Fruit fly (Drosophila melanogaster): ENCODE measurements around the gene Der-1.

The Der-1 gene

dm6 chr2L:1980708-1981339 is 7.1 kb downstream of the Der-1 start, which contains the start of the genes CG15356 and CG15362:
Gene CG15356 (minus strand): TSS chr2L:1980755.
Gene CG15362 (plus strand): TSS chr2L:1981176.
- peak; percentile 48 for TF ChIP-seq woc (GFP tag; optimal IDR thresholded peaks at IDR 0.05)
- peak; percentile 39 for TF ChIP-seq CG9705 (GFP tag; optimal IDR thresholded peaks at IDR 0.05)
- TF ChIP-seq sage (GFP tag; optimal IDR thresholded peaks at IDR 0.05) = peak; percentile 77
- peak; percentile 13 for TF ChIP-seq fru (GFP tag; optimal IDR thresholded peaks at IDR 0.05)
- TF ChIP-seq CG32264 (GFP tag; optimal IDR thresholded peaks at IDR 0.05) = peak; percentile 14
- TF ChIP-seq Dfd (GFP tag; optimal IDR thresholded peaks at IDR 0.05) = no peak
- no peak for TF ChIP-seq Vsx2 (GFP tag; optimal IDR thresholded peaks at IDR 0.05; ENCODE audit: partially characterized antibody)
- no peak for TF ChIP-seq dl (GFP tag; optimal IDR thresholded peaks at IDR 0.05; ENCODE audit: insufficient read depth in 1 of 2, partially characterized antibody in 2 of 2)
- no peak for TF ChIP-seq dmrt93B (GFP tag; optimal IDR thresholded peaks at IDR 0.05)
- TF ChIP-seq lola (GFP tag; optimal IDR thresholded peaks at IDR 0.05) = no peak
- TF ChIP-seq h (GFP tag; optimal IDR thresholded peaks at IDR 0.05) = peak; percentile 57
- no peak for TF ChIP-seq Dif (GFP tag; optimal IDR thresholded peaks at IDR 0.05; ENCODE audit: partially characterized antibody)
- peak; percentile 6 for TF ChIP-seq rgr (GFP tag; optimal IDR thresholded peaks at IDR 0.05)
- TF ChIP-seq Hr83 (GFP tag; optimal IDR thresholded peaks at IDR 0.05; ENCODE audit: poor library complexity, severe bottlenecking) = peak; percentile 63
- peak; percentile 25 for TF ChIP-seq Sp1 (GFP tag; optimal IDR thresholded peaks at IDR 0.05)
- TF ChIP-seq HLH106 (tag; optimal IDR thresholded peaks at IDR 0.05) = peak; percentile 42
- TF ChIP-seq pan (optimal IDR thresholded peaks at IDR 0.05) = no peak
- peak in 1 of 2 experiments; percentile 31 for TF ChIP-seq foxo (GFP tag; optimal IDR thresholded peaks at IDR 0.05)
- TF ChIP-seq N (GFP tag; optimal IDR thresholded peaks at IDR 0.05) = no peak

DNA sequence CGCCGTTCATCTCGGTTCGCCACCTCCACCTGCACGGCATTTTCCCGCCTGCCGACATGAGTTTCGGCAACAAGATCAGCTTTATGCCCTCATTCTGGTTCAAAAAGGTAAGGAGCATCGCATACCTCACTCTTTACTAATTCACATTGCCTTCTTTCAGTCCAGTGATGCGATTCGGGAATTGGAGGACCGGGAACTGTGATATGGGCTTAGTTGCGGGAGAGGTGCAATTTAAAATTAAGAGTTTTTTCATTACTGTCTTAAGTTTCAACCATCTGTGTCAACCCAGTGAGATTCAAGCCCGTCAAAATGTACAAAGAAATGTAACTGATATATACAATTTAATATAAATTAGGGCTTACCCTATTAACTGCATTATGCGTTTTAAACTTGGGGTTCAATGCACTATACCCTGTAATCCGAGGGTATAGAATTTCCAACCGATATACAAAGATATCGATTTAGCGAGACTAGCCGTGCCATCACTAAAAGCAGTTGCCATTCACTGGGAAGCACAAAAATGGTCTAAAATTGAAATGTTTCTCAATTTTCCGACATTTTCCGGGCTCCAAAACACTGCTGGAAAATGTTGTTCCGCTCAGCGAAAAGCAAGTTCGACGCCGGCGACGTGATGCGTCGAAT is 8.1 kb downstream of the Der-1 start, which contains the start of gene CG7289:
CG7289 (plus strand) TSS at position 492 of the 642 bp plus-strand sequence.
- no peak for TF ChIP-seq lola (GFP tag; optimal IDR thresholded peaks at IDR 0.05)
- no peak for TF ChIP-seq usp (GFP tag; optimal IDR thresholded peaks at IDR 0.05)
- peak; percentile 16 for TF ChIP-seq br (GFP tag; optimal IDR thresholded peaks at IDR 0.05)
- TF ChIP-seq Vsx2 (GFP tag; optimal IDR thresholded peaks at IDR 0.05; ENCODE audit: partially characterized antibody) = no peak
- TF ChIP-seq ey (GFP tag; optimal IDR thresholded peaks at IDR 0.05) = no peak
- peak in 1 of 2 experiments; percentile 33 for TF ChIP-seq foxo (GFP tag; optimal IDR thresholded peaks at IDR 0.05)
- peak; percentile 39 for TF ChIP-seq Hr83 (GFP tag; optimal IDR thresholded peaks at IDR 0.05; ENCODE audit: poor library complexity, severe bottlenecking)
- no peak for TF ChIP-seq CrebA (GFP tag; optimal IDR thresholded peaks at IDR 0.05; ENCODE audit: borderline replicate concordance)
- no peak for TF ChIP-seq jim (GFP tag; optimal IDR thresholded peaks at IDR 0.05)
- TF ChIP-seq HLH106 (tag; optimal IDR thresholded peaks at IDR 0.05) = no peak
- TF ChIP-seq rgr (GFP tag; optimal IDR thresholded peaks at IDR 0.05) = peak; percentile 15
- no peak for TF ChIP-seq Dfd (GFP tag; optimal IDR thresholded peaks at IDR 0.05)
- TF ChIP-seq sage (GFP tag; optimal IDR thresholded peaks at IDR 0.05) = peak; percentile 32
- TF ChIP-seq dmrt93B (GFP tag; optimal IDR thresholded peaks at IDR 0.05) = no peak
- TF ChIP-seq Sp1 (GFP tag; optimal IDR thresholded peaks at IDR 0.05) = no peak
- TF ChIP-seq fru (GFP tag; optimal IDR thresholded peaks at IDR 0.05) = no peak
- peak; percentile 18 for TF ChIP-seq h (GFP tag; optimal IDR thresholded peaks at IDR 0.05)
- TF ChIP-seq Rel (GFP tag; optimal IDR thresholded peaks at IDR 0.05) = no peak
- peak; percentile 68 for TF ChIP-seq Rel (tag; optimal IDR thresholded peaks at IDR 0.05)
- no peak for TF ChIP-seq Jra (GFP tag; optimal IDR thresholded peaks at IDR 0.05)
- TF ChIP-seq Hr78 (GFP tag; optimal IDR thresholded peaks at IDR 0.05) = no peak
- TF ChIP-seq Myc (optimal IDR thresholded peaks at IDR 0.05) = no peak
- no peak for TF ChIP-seq GATAd (GFP tag; optimal IDR thresholded peaks at IDR 0.05)
- TF ChIP-seq pan (optimal IDR thresholded peaks at IDR 0.05) = no peak
- no peak for TF ChIP-seq N (GFP tag; optimal IDR thresholded peaks at IDR 0.05)
- TF ChIP-seq Hnf4 (GFP tag; optimal IDR thresholded peaks at IDR 0.05) = no peak
- peak; percentile 3 for TF ChIP-seq sv (GFP tag; optimal IDR thresholded peaks at IDR 0.05)

dm6 chr2L:1986343-1987280 is 12.9 kb downstream of the Der-1 start:
- TF ChIP-seq Jra (GFP tag; optimal IDR thresholded peaks at IDR 0.05) (no peak), psq (GFP tag; optimal IDR thresholded peaks at IDR 0.05) (peak; percentile 16), fru (GFP tag; optimal IDR thresholded peaks at IDR 0.05) (peak; percentile 78), woc (GFP tag; optimal IDR thresholded peaks at IDR 0.05) (peak; percentile 72), Rel (GFP tag; optimal IDR thresholded peaks at IDR 0.05) (no peak), Rel (tag; optimal IDR thresholded peaks at IDR 0.05) (peak; percentile 61), h (GFP tag; optimal IDR thresholded peaks at IDR 0.05) (peak; percentile 79), br (GFP tag; optimal IDR thresholded peaks at IDR 0.05) (peak; percentile 74), OdsH (GFP tag; optimal IDR thresholded peaks at IDR 0.05) (peak; percentile 67), brk (GFP tag; optimal IDR thresholded peaks at IDR 0.05) (no peak), sv (GFP tag; optimal IDR thresholded peaks at IDR 0.05) (peak; percentile 34), usp (GFP tag; optimal IDR thresholded peaks at IDR 0.05) (no peak), Sp1 (GFP tag; optimal IDR thresholded peaks at IDR 0.05) (peak; percentile 69), Hr83 (GFP tag; optimal IDR thresholded peaks at IDR 0.05; ENCODE audit: poor library complexity, severe bottlenecking) (peak; percentile 63), CG9705 (GFP tag; optimal IDR thresholded peaks at IDR 0.05) (peak; percentile 27), foxo (GFP tag; optimal IDR thresholded peaks at IDR 0.05) (peak in 1 of 2 experiments; percentile 78), Abd-B (GFP tag; optimal IDR thresholded peaks at IDR 0.05) (no peak), CrebA (GFP tag; optimal IDR thresholded peaks at IDR 0.05; ENCODE audit: borderline replicate concordance) (no peak), HLH106 (tag; optimal IDR thresholded peaks at IDR 0.05) (peak; percentile 61), rgr (GFP tag; optimal IDR thresholded peaks at IDR 0.05) (peak; percentile 70), ey (GFP tag; optimal IDR thresholded peaks at IDR 0.05) (peak; percentile 59), Mio (GFP tag; optimal IDR thresholded peaks at IDR 0.05) (peak; percentile 62), dmrt93B (GFP tag; optimal IDR thresholded peaks at IDR 0.05) (peak; percentile 19)

Measured in whole organism, wandering third instar larva.